Fruit fly (Drosophila melanogaster): Measurements from ENCODE around the gene Spn28Da.

Gene Spn28Da

dm6 chr2L:7889029-7889428 is at the start of gene Spn28Da:
TSS of gene Spn28Da (minus strand) at chr2L:7889129.
- no peak for TF ChIP-seq EcR (GFP tag; optimal IDR thresholded peaks at IDR 0.05)
- no peak for TF ChIP-seq usp (GFP tag; optimal IDR thresholded peaks at IDR 0.05)
- no peak for TF ChIP-seq pan (optimal IDR thresholded peaks at IDR 0.05)
- TF ChIP-seq psq (optimal IDR thresholded peaks at IDR 0.05), result no peak
- TF ChIP-seq CG8478 (optimal IDR thresholded peaks at IDR 0.05), result no peak
- no peak for TF ChIP-seq Dll (optimal IDR thresholded peaks at IDR 0.05)

dm6 chr2L:7938488-7938887 is 49.6 kb upstream of the Spn28Da start:
- TF ChIP-seq CG8478 (optimal IDR thresholded peaks at IDR 0.05) (no peak), usp (GFP tag; optimal IDR thresholded peaks at IDR 0.05) (no peak), psq (optimal IDR thresholded peaks at IDR 0.05) (no peak), Dll (optimal IDR thresholded peaks at IDR 0.05) (no peak), pan (optimal IDR thresholded peaks at IDR 0.05) (no peak), EcR (GFP tag; optimal IDR thresholded peaks at IDR 0.05) (no peak)

- TF ChIP-seq Dll (optimal IDR thresholded peaks at IDR 0.05) (no peak), CG8478 (optimal IDR thresholded peaks at IDR 0.05) (no peak), usp (GFP tag; optimal IDR thresholded peaks at IDR 0.05) (no peak), pan (optimal IDR thresholded peaks at IDR 0.05) (no peak), EcR (GFP tag; optimal IDR thresholded peaks at IDR 0.05) (no peak), psq (optimal IDR thresholded peaks at IDR 0.05) (no peak)
Observed at dm6 chr2L:7936391-7936790, 47.5 kb upstream of the Spn28Da start.

dm6 chr2L:7933186-7933585 is 44.3 kb upstream of the Spn28Da start:
- TF ChIP-seq Dll (optimal IDR thresholded peaks at IDR 0.05) (no peak), usp (GFP tag; optimal IDR thresholded peaks at IDR 0.05) (no peak)

dm6 chr2L:7932091-7932769 is 43.3 kb upstream of the Spn28Da start:
- TF ChIP-seq CG8478 (optimal IDR thresholded peaks at IDR 0.05), result no peak
- TF ChIP-seq EcR (GFP tag; optimal IDR thresholded peaks at IDR 0.05), result no peak
- no peak for TF ChIP-seq usp (GFP tag; optimal IDR thresholded peaks at IDR 0.05)
- TF ChIP-seq pan (optimal IDR thresholded peaks at IDR 0.05), result no peak
- no peak for TF ChIP-seq psq (optimal IDR thresholded peaks at IDR 0.05)
- TF ChIP-seq Dll (optimal IDR thresholded peaks at IDR 0.05), result no peak

- TF ChIP-seq psq (optimal IDR thresholded peaks at IDR 0.05) (no peak), EcR (GFP tag; optimal IDR thresholded peaks at IDR 0.05) (no peak), usp (GFP tag; optimal IDR thresholded peaks at IDR 0.05) (no peak), pan (optimal IDR thresholded peaks at IDR 0.05) (no peak), CG8478 (optimal IDR thresholded peaks at IDR 0.05) (no peak), Dll (optimal IDR thresholded peaks at IDR 0.05) (no peak)
Observed at dm6 chr2L:7931218-7931617, 42.3 kb upstream of the Spn28Da start.

- TF ChIP-seq CG8478 (optimal IDR thresholded peaks at IDR 0.05), result no peak
- TF ChIP-seq EcR (GFP tag; optimal IDR thresholded peaks at IDR 0.05), result no peak
- TF ChIP-seq psq (optimal IDR thresholded peaks at IDR 0.05), result no peak
- TF ChIP-seq pan (optimal IDR thresholded peaks at IDR 0.05), result no peak
- TF ChIP-seq usp (GFP tag; optimal IDR thresholded peaks at IDR 0.05), result no peak
- no peak for TF ChIP-seq Dll (optimal IDR thresholded peaks at IDR 0.05)
Observed at dm6 chr2L:7930737-7931136, 41.8 kb upstream of the Spn28Da start.

dm6 chr2L:7926288-7927061 is 37.5 kb upstream of the Spn28Da start:
- TF ChIP-seq psq (optimal IDR thresholded peaks at IDR 0.05) (no peak), EcR (GFP tag; optimal IDR thresholded peaks at IDR 0.05) (no peak), CG8478 (optimal IDR thresholded peaks at IDR 0.05) (no peak), usp (GFP tag; optimal IDR thresholded peaks at IDR 0.05) (no peak), pan (optimal IDR thresholded peaks at IDR 0.05) (no peak), Dll (optimal IDR thresholded peaks at IDR 0.05) (no peak)

- TF ChIP-seq pan (optimal IDR thresholded peaks at IDR 0.05), result no peak
- no peak for TF ChIP-seq usp (GFP tag; optimal IDR thresholded peaks at IDR 0.05)
- TF ChIP-seq CG8478 (optimal IDR thresholded peaks at IDR 0.05), result no peak
- TF ChIP-seq psq (optimal IDR thresholded peaks at IDR 0.05), result no peak
- peak in 1 of 2 experiments; percentile 19 for TF ChIP-seq EcR (GFP tag; optimal IDR thresholded peaks at IDR 0.05)
- no peak for TF ChIP-seq Dll (optimal IDR thresholded peaks at IDR 0.05)
Observed at dm6 chr2L:7925389-7925788, 36.5 kb upstream of the Spn28Da start.

- TF ChIP-seq pan (optimal IDR thresholded peaks at IDR 0.05) (no peak), usp (GFP tag; optimal IDR thresholded peaks at IDR 0.05) (no peak)
Observed at dm6 chr2L:7923636-7924301, 34.8 kb upstream of the Spn28Da start.

- TF ChIP-seq EcR (GFP tag; optimal IDR thresholded peaks at IDR 0.05) (no peak), psq (optimal IDR thresholded peaks at IDR 0.05) (no peak), Dll (optimal IDR thresholded peaks at IDR 0.05) (no peak), pan (optimal IDR thresholded peaks at IDR 0.05) (no peak), usp (GFP tag; optimal IDR thresholded peaks at IDR 0.05) (no peak), CG8478 (optimal IDR thresholded peaks at IDR 0.05) (no peak)
Observed at dm6 chr2L:7922088-7922487, 33.2 kb upstream of the Spn28Da start.

dm6 chr2L:7920590-7920989 is 31.7 kb upstream of the Spn28Da start:
- TF ChIP-seq psq (optimal IDR thresholded peaks at IDR 0.05) (no peak), usp (GFP tag; optimal IDR thresholded peaks at IDR 0.05) (no peak), CG8478 (optimal IDR thresholded peaks at IDR 0.05) (no peak), EcR (GFP tag; optimal IDR thresholded peaks at IDR 0.05) (no peak), Dll (optimal IDR thresholded peaks at IDR 0.05) (no peak), pan (optimal IDR thresholded peaks at IDR 0.05) (no peak)
